Worm (Caenorhabditis elegans) whole organism, L3 larva: ENCODE measurements around the gene ubc-1.

Experiments
- R02D3.7 ChIP-seq: fragments of 150-350 bp; optimal IDR thresholded peaks from 2 replicates; lab custom pipeline; 2014; ENCODE audit warnings: missing biosample characterization, missing genetic modification characterization
- aly-2 ChIP-seq: fragments of 150-350 bp; optimal IDR thresholded peaks from 2 replicates; lab custom pipeline; 2014; ENCODE audit warnings: missing biosample characterization, missing genetic modification characterization
- elt-3 ChIP-seq, 3 experiments: fragments of 150-350 bp in 1 of 3; sonication (generic microtip) in 2 of 3; optimal IDR thresholded peaks; 2 replicates in 2 of 3; 4 replicates in 1 of 3; lab custom pipeline; 2014 to 2017; ENCODE audit warnings: missing biosample characterization in 3 of 3, missing genetic modification characterization in 3 of 3
- lin-15B ChIP-seq: fragments of 150-350 bp; optimal IDR thresholded peaks from 2 replicates; lab custom pipeline; 2014; ENCODE audit warnings: missing biosample characterization, missing genetic modification characterization
- lin-39 ChIP-seq: fragments of 150-350 bp; optimal IDR thresholded peaks from 2 replicates; lab custom pipeline; 2018; ENCODE audit warnings: missing biosample characterization, missing genetic modification reagents, missing genetic modification characterization
- nfya-1 ChIP-seq: sonication (generic microtip); optimal IDR thresholded peaks from 2 replicates; lab custom pipeline; 2017; ENCODE audit warnings: missing genetic modification characterization, mild to moderate bottlenecking, missing compliant biosample characterization, antibody characterized with exemption, moderate library complexity; ENCODE audit not compliant: insufficient read depth
- nhr-11 ChIP-seq: fragments of 150-350 bp; optimal IDR thresholded peaks from 2 replicates; lab custom pipeline; 2014; ENCODE audit warnings: missing biosample characterization, missing genetic modification characterization
- nhr-28 ChIP-seq: fragments of 150-350 bp; optimal IDR thresholded peaks from 2 replicates; lab custom pipeline; 2014; ENCODE audit warnings: missing biosample characterization, missing genetic modification characterization
- pqm-1 ChIP-seq: fragments of 150-350 bp; optimal IDR thresholded peaks from 2 replicates; lab custom pipeline; 2017; ENCODE audit warnings: missing biosample characterization, missing genetic modification characterization, inconsistent platforms
- sea-2 ChIP-seq: fragments of 150-350 bp; sonication (generic microtip); optimal IDR thresholded peaks from 4 replicates; lab custom pipeline; 2014; ENCODE audit warnings: missing biosample characterization, missing genetic modification reagents, missing genetic modification characterization
- zag-1 ChIP-seq: fragments of 150-350 bp; optimal IDR thresholded peaks from 2 replicates; lab custom pipeline; 2014; ENCODE audit warnings: missing biosample characterization, missing genetic modification characterization
- ztf-11 ChIP-seq: fragments of 150-350 bp; optimal IDR thresholded peaks from 2 replicates; lab custom pipeline; 2014; ENCODE audit warnings: missing biosample characterization, missing genetic modification characterization
- ztf-4 ChIP-seq: fragments of 150-350 bp; optimal IDR thresholded peaks from 2 replicates; lab custom pipeline; 2014; ENCODE audit warnings: missing biosample characterization, missing genetic modification characterization

DNA sequence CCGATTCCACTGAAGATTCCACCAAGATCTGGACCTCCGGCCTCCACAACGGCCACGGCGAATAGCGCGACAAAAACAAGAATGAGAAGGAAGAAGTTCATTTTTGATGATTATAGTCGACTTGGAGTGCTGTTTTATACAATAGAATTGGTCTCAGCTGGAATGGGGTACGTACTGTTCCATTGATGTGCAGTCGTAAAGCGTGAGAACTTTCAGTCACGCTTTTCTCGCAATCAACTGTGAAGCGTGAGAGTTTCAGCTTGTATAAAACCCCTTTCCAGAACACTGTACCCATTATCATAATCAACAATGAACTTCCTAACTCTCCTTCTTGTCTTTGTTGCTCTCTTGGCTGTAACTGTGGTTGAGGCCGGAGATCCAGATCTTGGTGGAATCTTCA is 12.8 kb downstream of the ubc-1 start, which contains the start of the genes F49F1.4 and F49F1.2:
- TF ChIP-seq lin-15B (tag; lab: Kevin White, UChicago) (no peak), nhr-11 (tag; lab: Kevin White, UChicago) (no peak), zag-1 (tag; lab: Kevin White, UChicago) (no peak), nhr-28 (no peak), ztf-11 (no peak), aly-2 (tag; lab: Kevin White, UChicago) (no peak), R02D3.7 (tag; lab: Kevin White, UChicago) (no peak), ztf-4 (tag; lab: Kevin White, UChicago) (no peak), pqm-1 (no peak), sea-2 (GFP tag; lab: Kevin White, UChicago) (no peak), nfya-1 (tag; lab: Kevin White, UChicago) (no peak), elt-3 (tag; optimal IDR thresholded peaks at IDR 0.05; lab: Kevin White, UChicago) (no peak), lin-39 (tag; lab: Kevin White, UChicago) (no peak)
